Fruit fly (Drosophila melanogaster) S2 (cell line): Measurements from ENCODE around the gene CG42780.

ENCODE experiments used
- CG8478 ChIP-seq: fragments of >200 bp; optimal IDR thresholded peaks from 2 replicates; lab custom pipeline; 2018
- CTCF ChIP-seq, 2 experiments: fragments of >200 bp; optimal IDR thresholded peaks; 2 replicates each; lab custom pipeline; 2018

The CG42780 gene

dm6 chrX:7319053-7319702, 12.8 kb downstream of the CG42780 start:
- TF ChIP-seq CTCF (optimal IDR thresholded peaks at IDR 0.05; lab: Kevin White, UChicago): no peak
- no peak for TF ChIP-seq CG8478

DNA sequence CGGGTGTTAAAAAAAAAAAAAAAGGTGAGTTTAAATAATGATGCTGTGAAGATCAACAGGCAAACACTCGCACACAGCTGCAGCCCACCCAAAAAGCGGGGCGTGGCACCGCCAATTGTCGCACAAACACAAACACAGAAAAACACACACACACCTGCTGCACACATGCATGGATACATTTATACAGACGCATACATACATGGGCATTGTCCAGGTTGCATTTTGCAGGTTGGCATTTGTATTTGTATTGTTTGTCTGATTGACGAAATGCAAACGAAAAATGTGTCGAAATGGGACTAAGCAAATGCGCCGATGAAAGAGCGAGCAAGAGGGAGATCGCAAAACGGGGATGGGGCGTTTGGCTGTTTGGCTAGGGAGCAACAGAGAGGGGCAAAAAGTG, 13.5 kb downstream of the CG42780 start:
- TF ChIP-seq CG8478 (no peak), CTCF (optimal IDR thresholded peaks at IDR 0.05; lab: Kevin White, UChicago) (no peak)

dm6 chrX:7317214-7318210, 14.5 kb downstream of the CG42780 start:
- TF ChIP-seq CTCF (optimal IDR thresholded peaks at IDR 0.05; lab: Kevin White, UChicago) (no peak), CG8478 (no peak)

DNA sequence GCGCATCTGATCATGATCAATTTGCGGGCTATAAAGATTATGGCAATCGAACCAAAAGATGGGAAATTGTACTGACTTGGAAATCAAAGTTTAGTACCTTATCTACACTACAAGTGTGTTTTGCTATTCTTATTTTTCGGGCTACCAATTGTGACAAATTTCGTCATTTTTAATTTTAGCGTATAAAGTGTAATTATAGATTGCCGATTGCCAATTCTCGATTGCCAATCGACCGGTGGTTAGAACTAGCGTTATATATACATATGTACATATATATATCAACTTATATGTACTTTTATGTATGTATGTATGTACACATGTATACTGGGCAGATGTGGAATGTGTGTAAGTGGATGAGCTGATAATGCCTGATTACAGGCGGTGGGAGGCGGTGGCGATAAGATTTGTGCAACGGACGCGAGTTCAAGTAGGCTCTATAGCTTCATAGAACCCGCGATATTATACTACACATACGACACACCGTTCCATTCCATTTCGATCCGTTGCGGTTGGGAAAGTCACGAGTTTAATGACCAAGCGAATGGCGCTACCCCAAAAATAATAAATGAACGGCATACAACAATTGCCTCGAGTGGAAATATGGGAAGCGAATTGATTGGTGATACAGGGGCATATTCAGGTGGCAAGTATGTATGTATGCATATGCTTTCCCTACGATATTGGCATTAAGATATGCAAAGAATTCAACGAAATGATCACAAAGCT, 15.9 kb downstream of the CG42780 start:
- TF ChIP-seq CG8478 (no peak), CTCF (optimal IDR thresholded peaks at IDR 0.05; lab: Kevin White, UChicago) (no peak)

- TF ChIP-seq CG8478: no peak
Measured at dm6 chrX:7312406-7312805, 19.6 kb downstream of the CG42780 start.

DNA sequence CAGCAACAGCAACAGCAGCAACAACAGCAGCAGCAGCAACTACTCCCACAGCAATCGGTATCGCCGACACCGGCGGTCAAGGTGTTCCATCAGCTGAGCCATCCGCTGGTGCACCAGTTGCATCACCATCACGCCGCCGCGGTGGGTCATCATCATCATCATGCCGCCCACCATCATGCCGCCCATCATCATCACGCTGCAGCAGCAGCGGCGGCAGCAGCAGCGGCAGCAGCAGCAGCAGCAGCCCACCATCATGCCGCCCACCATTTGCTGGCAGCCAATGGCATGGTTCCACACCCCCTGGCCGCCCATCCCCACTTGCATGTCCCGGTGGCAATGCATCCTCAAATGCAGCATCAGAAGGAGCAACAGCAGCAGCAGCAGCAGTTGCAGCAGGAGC, 23.2 kb downstream of the CG42780 start:
- TF ChIP-seq CG8478 (no peak), CTCF (optimal IDR thresholded peaks at IDR 0.05; lab: Kevin White, UChicago) (no peak)

DNA sequence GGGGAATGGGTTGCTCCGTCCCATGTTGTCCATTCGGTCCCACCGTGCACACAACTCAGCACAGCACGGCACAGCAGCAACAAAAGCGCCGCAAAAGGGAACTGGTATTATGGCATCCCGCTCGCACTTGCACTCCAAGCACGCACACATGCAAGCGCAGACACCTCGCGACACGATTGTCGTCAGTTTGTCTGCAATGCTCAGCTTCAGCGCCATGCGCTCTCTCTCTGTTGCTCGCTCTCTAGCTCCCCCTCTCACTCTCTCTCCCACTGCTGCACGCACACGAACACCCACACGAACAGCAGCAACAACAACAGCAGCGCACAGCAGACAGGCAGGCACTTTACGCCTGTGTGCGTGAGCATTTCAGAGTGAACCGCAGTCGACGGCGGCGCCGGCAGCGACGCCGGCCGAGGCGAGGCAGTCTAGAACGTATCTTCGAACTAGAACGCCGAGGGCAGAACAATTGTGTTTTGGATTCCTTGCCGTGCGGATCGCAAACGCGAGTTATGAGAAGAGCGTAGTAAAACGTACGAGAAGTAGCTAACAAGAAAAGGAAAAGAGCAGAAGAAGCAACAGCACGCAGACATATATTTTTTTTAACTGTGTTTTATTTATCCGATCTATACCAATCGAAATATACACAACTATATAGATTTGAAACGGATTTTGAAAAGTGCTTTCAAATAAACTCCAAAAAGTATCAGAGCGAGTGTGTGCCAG, 24.4 kb downstream of the CG42780 start, which contains the start of gene brk:
TSS of gene brk (plus strand) at position 462 of the 723 bp plus-strand sequence.
- TF ChIP-seq CTCF (optimal IDR thresholded peaks at IDR 0.05; lab: Kevin White, UChicago) (peak in 1 of 2 experiments; percentile 21), CG8478 (no peak)

- TF ChIP-seq CG8478 (no peak), CTCF (optimal IDR thresholded peaks at IDR 0.05; lab: Kevin White, UChicago) (no peak)
Measured at dm6 chrX:7306538-7307477, 25.2 kb downstream of the CG42780 start.

dm6 chrX:7305753-7306338, 26.1 kb downstream of the CG42780 start:
- TF ChIP-seq CG8478 (no peak), CTCF (optimal IDR thresholded peaks at IDR 0.05; lab: Kevin White, UChicago) (no peak)

DNA sequence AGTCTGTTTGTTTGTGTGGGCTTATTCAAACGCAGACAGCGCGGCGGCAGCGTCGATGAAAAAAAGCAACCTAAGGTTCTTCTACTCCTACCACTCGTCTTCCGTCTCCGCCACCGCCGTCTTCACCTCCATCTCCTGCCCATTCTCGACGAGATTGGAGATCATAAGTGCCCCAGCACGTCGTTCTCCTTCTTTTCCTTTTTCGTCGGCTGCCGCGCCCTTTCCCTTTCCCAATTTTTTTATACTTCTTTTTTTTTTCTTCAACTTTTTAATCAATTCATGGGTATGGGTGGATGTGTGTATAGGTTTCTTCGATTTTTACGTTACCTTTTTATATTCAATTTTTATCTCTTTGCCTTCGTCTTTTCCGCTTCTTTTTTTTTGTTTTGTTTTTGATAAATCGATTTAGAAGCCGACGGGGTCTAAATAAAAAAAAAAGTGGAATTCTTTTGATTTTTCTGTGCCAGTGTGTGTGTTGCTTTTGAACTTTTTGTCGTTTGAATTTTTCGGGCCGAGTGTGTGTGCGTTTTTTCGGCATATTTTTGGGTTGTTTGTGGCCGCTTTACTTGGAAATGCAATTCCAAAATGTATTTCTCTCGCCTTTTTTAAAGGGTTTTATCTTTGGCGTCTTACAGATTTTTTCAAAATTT, 27.1 kb downstream of the CG42780 start:
- no peak for TF ChIP-seq CTCF (optimal IDR thresholded peaks at IDR 0.05; lab: Kevin White, UChicago)
- TF ChIP-seq CG8478: no peak

- TF ChIP-seq CTCF (optimal IDR thresholded peaks at IDR 0.05; lab: Kevin White, UChicago): no peak
- TF ChIP-seq CG8478: no peak
Measured at dm6 chrX:7303848-7304427, 28.1 kb downstream of the CG42780 start.

DNA sequence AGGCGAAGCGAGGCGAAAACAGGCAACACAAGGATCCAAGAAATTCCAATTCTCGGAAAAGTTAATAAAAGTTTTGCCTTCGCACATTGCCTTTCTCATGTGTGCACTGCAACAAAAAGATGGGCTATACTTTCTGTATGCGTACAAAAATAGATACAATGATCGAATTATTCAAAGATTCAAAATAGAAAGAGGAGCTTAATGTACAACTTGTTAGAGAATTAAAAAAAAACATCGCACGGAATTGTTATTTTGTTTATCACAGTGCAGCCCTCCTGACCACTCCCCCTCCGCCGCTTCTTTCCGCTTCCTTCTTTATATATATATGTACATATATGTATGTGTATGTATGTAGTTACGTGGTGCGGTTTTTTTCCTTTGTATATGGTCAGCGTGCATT, 29.7 kb downstream of the CG42780 start:
- no peak for TF ChIP-seq CTCF (optimal IDR thresholded peaks at IDR 0.05; lab: Kevin White, UChicago)
- TF ChIP-seq CG8478: no peak
